Fruit fly (Drosophila melanogaster) S2 (cell line): ENCODE data around the gene Tdh.

Source experiments
- CG8478 ChIP-seq: fragments of >200 bp; optimal IDR thresholded peaks from 2 replicates; lab custom pipeline; 2018
- CTCF ChIP-seq, 2 experiments: fragments of >200 bp; optimal IDR thresholded peaks; 2 replicates each; lab custom pipeline; 2018

- TF ChIP-seq CG8478 (lab: Kevin White, UChicago) (no peak), CTCF (optimal IDR thresholded peaks at IDR 0.05; lab: Kevin White, UChicago) (peak; percentile 39 to 42)
These were observed 49.9 kb downstream of the Tdh start for dm6 chr3L:20516519-20517178.
